Worm (Caenorhabditis elegans): Measurements from ENCODE around the gene taap-1.

The taap-1 gene

DNA sequence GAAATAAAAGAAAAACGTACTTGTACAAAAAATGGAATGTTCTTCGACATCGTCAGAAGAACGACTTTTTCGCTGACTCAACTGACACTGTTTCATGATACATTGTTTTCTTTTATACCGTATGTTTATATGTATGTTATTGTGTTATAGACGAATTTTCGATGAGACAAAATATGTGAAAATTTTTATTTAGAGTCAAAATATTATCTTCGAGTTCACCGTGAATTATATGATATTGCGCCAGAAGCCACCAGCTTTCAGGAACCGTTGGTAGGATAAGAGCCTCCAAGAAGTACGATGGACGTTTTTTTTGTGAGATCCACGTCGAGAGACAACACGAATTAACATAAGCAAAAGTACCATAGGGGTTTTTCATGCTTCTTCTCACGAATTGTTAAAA, 27.6 kb downstream of the taap-1 start, which contains the start of gene F22B5.6:
Gene F22B5.6 (minus strand): TSS at position 101 of the 400 bp plus-strand sequence.
- TF ChIP-seq ceh-27 (GFP tag; optimal IDR thresholded peaks at IDR 0.05) (no peak), rcor-1 (GFP tag; IDR thresholded peaks at IDR 0.05) (no peak), ztf-22 (GFP tag; optimal IDR thresholded peaks at IDR 0.05) (no peak), nhr-27 (tag; optimal IDR thresholded peaks at IDR 0.05) (no peak), Y56A3A.18 (GFP tag; IDR thresholded peaks at IDR 0.05) (no peak), fkh-3 (tag; optimal IDR thresholded peaks at IDR 0.05) (no peak), ama-1 (optimal IDR thresholded peaks at IDR 0.05) (no peak), ama-1 (GFP tag; optimal IDR thresholded peaks at IDR 0.05) (no peak)

ce11 chrII:8454513-8454912, 29.2 kb downstream of the taap-1 start, which contains the start of gene F22B5.5:
Gene F22B5.5, minus strand, starts transcription at chrII:8454613.
- no peak for TF ChIP-seq Y53G8AR.9 (GFP tag; conservative IDR thresholded peaks at IDR 0.05)
- TF ChIP-seq egl-44 (GFP tag; IDR thresholded peaks at IDR 0.05) = no peak
- TF ChIP-seq F37B4.10 (GFP tag; IDR thresholded peaks at IDR 0.05) = no peak
- TF ChIP-seq hsf-1 (GFP tag; IDR thresholded peaks at IDR 0.05) = no peak
- no peak for TF ChIP-seq aptf-3 (GFP tag; IDR thresholded peaks at IDR 0.05)
- no peak for TF ChIP-seq somi-1 (GFP tag; optimal IDR thresholded peaks at IDR 0.05)
- no peak for TF ChIP-seq F52B5.7 (tag; optimal IDR thresholded peaks at IDR 0.05)
- TF ChIP-seq ceh-58 (GFP tag; IDR thresholded peaks at IDR 0.05) = no peak
- TF ChIP-seq lsl-1 (GFP tag; optimal IDR thresholded peaks at IDR 0.05) = no peak
- TF ChIP-seq lin-35 (GFP tag; optimal IDR thresholded peaks at IDR 0.05) = no peak
- TF ChIP-seq Y95B8A.8 (GFP tag; IDR thresholded peaks at IDR 0.05) = no peak
- TF ChIP-seq tlf-1 (GFP tag; optimal IDR thresholded peaks at IDR 0.05) = no peak
- no peak for TF ChIP-seq snpc-4 (GFP tag; optimal IDR thresholded peaks at IDR 0.05)
- no peak for TF ChIP-seq snpc-4 (tag; optimal IDR thresholded peaks at IDR 0.05)
- no peak for TF ChIP-seq gei-17 (GFP tag; optimal IDR thresholded peaks at IDR 0.05)
- no peak for TF ChIP-seq F57C9.4 (tag; optimal IDR thresholded peaks at IDR 0.05)
- TF ChIP-seq snpc-3.4 (tag; optimal IDR thresholded peaks at IDR 0.05) = no peak
- TF ChIP-seq bed-2 (GFP tag; IDR thresholded peaks at IDR 0.05) = no peak
- TF ChIP-seq tbp1 (GFP tag; optimal IDR thresholded peaks at IDR 0.05) = no peak
- TF ChIP-seq F23B12.7 (tag; optimal IDR thresholded peaks at IDR 0.05; ENCODE audit: insufficient read depth) = no peak

DNA sequence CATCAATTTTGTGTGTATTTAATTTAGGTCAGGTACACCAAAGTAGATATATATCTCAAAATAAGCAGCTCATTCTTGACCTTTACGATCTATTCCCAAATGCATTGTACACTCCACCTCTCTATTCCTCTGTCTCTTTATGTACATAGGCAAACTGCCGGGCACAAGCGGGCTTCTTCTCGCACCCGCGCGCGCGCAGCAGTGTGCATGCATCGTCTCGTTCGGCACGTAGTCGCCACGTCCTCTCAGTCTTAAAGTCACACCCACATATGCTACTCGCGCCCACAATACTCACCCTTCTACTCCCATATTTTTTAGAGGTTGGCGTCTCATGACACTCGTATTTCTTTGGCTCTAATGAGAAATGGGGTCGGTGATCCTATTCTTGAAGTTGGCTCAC, 32.2 kb downstream of the taap-1 start:
- TF ChIP-seq sptf-2 (GFP tag; optimal IDR thresholded peaks at IDR 0.05) = no peak
- TF ChIP-seq F23B12.7 (tag; optimal IDR thresholded peaks at IDR 0.05; ENCODE audit: insufficient read depth) = no peak
- TF ChIP-seq ccch-3 (GFP tag; optimal IDR thresholded peaks at IDR 0.05) = no peak
- TF ChIP-seq T07F8.4 (tag; optimal IDR thresholded peaks at IDR 0.05) = no peak
- no peak for TF ChIP-seq nhr-90 (tag; optimal IDR thresholded peaks at IDR 0.05)
- TF ChIP-seq athp-1 (tag; optimal IDR thresholded peaks at IDR 0.05) = no peak
- no peak for TF ChIP-seq ztf-28 (GFP tag; IDR thresholded peaks at IDR 0.05)
- TF ChIP-seq unc-130 (GFP tag; optimal IDR thresholded peaks at IDR 0.05) = no peak
- TF ChIP-seq Y79H2A.3 (GFP tag; conservative IDR thresholded peaks at IDR 0.05) = no peak
- no peak for TF ChIP-seq ztf-25 (GFP tag; IDR thresholded peaks at IDR 0.05)
- TF ChIP-seq zim-3 (tag; optimal IDR thresholded peaks at IDR 0.05) = no peak
- no peak for TF ChIP-seq fkh-3 (tag; optimal IDR thresholded peaks at IDR 0.05)
- TF ChIP-seq F55B11.4 (tag; optimal IDR thresholded peaks at IDR 0.05; ENCODE audit: borderline replicate concordance, insufficient read depth) = no peak
- no peak for TF ChIP-seq K11D2.4 (GFP tag; IDR thresholded peaks at IDR 0.05)
- no peak for TF ChIP-seq Y56A3A.18 (GFP tag; IDR thresholded peaks at IDR 0.05)
- TF ChIP-seq aptf-2 (GFP tag; conservative IDR thresholded peaks at IDR 0.05) = no peak
- no peak for TF ChIP-seq bed-1 (GFP tag; IDR thresholded peaks at IDR 0.05)
- no peak for TF ChIP-seq ceh-58 (GFP tag; IDR thresholded peaks at IDR 0.05)
